Worm (Caenorhabditis elegans) whole organism, midembryonic: ENCODE measurements around the gene Y77E11A.12.
A peak's percentile ranks its signal among the peaks of the same experiment; 100 is the strongest.

Experiments used
- T22C8.4 ChIP-seq: fragments of 200-800 bp; sonication (Bioruptor generic); IDR thresholded peaks from 2 replicates; pipeline ENCODE4 v1.3.6; 2022; ENCODE audit warnings: missing genetic modification characterization, missing compliant biosample characterization
- cog-1 ChIP-seq: sonication (generic microtip); optimal IDR thresholded peaks from 2 replicates; lab custom pipeline; 2016; ENCODE audit warnings: missing genetic modification characterization, missing compliant biosample characterization
- flt-1 ChIP-seq: fragments of 200-800 bp; sonication (Bioruptor generic); IDR thresholded peaks from 2 replicates; pipeline ENCODE4 v1.3.6; 2022; ENCODE audit warnings: missing genetic modification characterization, missing compliant biosample characterization
- klf-2 ChIP-seq: fragments of 200-800 bp; sonication (Bioruptor generic); conservative IDR thresholded peaks from 2 replicates; pipeline ENCODE4 v1.3.6; 2022; ENCODE audit warnings: missing genetic modification reagents, missing genetic modification characterization, missing compliant biosample characterization
- med-1 ChIP-seq: sonication (generic microtip); optimal IDR thresholded peaks from 2 replicates; lab custom pipeline; 2017; ENCODE audit warnings: missing genetic modification characterization, mild to moderate bottlenecking, missing compliant biosample characterization, antibody characterized with exemption, missing genetic modification reagents; ENCODE audit not compliant: insufficient read depth
- ref-1 ChIP-seq: fragments of 200-800 bp; sonication (Bioruptor generic); conservative IDR thresholded peaks from 2 replicates; pipeline ENCODE4 v1.3.6; 2022; ENCODE audit warnings: missing genetic modification reagents, missing genetic modification characterization, missing compliant biosample characterization
- tab-1 ChIP-seq: fragments of 200-800 bp; sonication (Bioruptor generic); IDR thresholded peaks from 2 replicates; pipeline ENCODE4 v1.3.6; 2022; ENCODE audit warnings: missing genetic modification characterization, missing compliant biosample characterization
- ztf-23 ChIP-seq: fragments of 200-800 bp; sonication (Bioruptor generic); IDR thresholded peaks from 2 replicates; pipeline ENCODE4 v1.3.6; 2022; ENCODE audit warnings: missing genetic modification reagents, missing genetic modification characterization, missing compliant biosample characterization
- ztf-29 ChIP-seq: fragments of 200-800 bp; sonication (Bioruptor generic); IDR thresholded peaks from 2 replicates; pipeline ENCODE4 v1.3.6; 2022; ENCODE audit warnings: missing genetic modification reagents, missing genetic modification characterization, missing compliant biosample characterization

Gene Y77E11A.12

DNA sequence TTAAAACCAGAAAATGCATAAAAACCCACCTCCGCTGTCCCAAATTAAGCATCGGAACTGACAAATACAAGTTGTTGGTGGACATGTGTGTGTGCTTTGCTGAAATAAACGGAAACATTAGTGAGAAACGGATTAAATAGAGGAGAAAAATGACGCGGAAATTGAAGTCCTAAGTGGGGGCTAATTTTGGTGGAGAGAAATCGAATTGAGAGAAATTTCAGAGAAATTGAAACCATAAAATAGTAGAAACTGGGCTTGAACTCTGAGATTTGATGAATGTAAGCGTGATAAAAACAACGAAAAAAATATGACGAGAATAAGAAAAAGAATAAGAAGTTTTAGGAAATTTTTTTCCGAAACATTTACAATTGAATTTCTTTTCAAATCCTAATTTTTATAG is at the start of gene Y77E11A.12:
Y77E11A.12 (minus strand) TSS at position 101 of the 400 bp plus-strand sequence.
- TF ChIP-seq klf-2 (GFP tag; lab: Robert Waterston, UW), result no peak
- TF ChIP-seq med-1 (GFP tag; lab: Kevin White, UChicago), result no peak
- no peak for TF ChIP-seq flt-1 (GFP tag; lab: Robert Waterston, UW)
- no peak for TF ChIP-seq T22C8.4 (GFP tag; lab: Robert Waterston, UW)

DNA sequence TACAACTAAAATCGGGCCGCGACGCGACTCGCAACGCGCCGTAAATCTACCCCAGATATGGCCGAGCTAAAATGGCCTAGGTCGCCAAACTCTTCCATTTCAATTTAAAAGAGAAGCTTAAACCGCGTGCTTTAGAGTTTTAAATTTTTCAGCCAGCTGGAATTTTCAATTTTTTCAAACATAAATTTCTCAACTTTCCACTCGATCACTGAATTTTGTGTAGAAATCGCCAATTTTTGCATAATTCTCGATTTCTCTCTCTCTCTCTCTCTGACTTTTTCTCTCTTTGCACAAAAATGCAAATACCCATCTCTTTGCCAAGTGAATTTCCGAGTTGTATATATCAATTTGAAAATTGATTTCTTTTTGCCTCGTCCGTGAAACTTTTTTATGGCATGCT is 48.5 kb upstream of the Y77E11A.12 start, which contains the start of gene K03H6.1:
K03H6.1 (plus strand) TSS at position 301 of the 400 bp plus-strand sequence.
- no peak for TF ChIP-seq flt-1 (GFP tag; lab: Robert Waterston, UW)
- TF ChIP-seq T22C8.4 (GFP tag; lab: Robert Waterston, UW), result no peak
- TF ChIP-seq ztf-23 (GFP tag; lab: Robert Waterston, UW), result no peak
- TF ChIP-seq med-1 (GFP tag; lab: Kevin White, UChicago), result no peak
- TF ChIP-seq ref-1, result no peak
- no peak for TF ChIP-seq tab-1 (GFP tag; lab: Robert Waterston, UW)

DNA sequence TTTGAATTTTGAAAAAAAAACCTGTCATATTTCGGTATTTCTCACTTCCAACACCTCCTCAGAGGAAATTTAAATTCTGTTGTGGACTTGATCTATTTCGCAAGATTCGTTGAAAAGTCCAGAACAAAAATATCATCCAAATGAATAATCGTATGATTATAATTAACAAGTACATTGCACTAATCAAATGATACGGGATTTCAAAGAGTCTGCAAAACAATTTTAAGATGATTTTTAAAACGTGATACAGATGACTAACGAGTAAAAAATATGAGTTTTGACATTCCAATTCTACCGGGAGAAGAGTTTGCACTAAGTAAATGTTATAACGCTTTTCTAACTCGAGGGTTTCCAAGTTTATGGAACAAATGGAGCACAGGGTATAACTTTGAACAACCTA is 47.4 kb upstream of the Y77E11A.12 start:
- TF ChIP-seq ztf-23 (GFP tag; lab: Robert Waterston, UW) (no peak), med-1 (GFP tag; lab: Kevin White, UChicago) (no peak), cog-1 (tag; lab: Kevin White, UChicago) (no peak), tab-1 (GFP tag; lab: Robert Waterston, UW) (no peak), ztf-29 (no peak), T22C8.4 (GFP tag; lab: Robert Waterston, UW) (no peak), flt-1 (GFP tag; lab: Robert Waterston, UW) (no peak), klf-2 (GFP tag; lab: Robert Waterston, UW) (no peak), ref-1 (no peak)

DNA sequence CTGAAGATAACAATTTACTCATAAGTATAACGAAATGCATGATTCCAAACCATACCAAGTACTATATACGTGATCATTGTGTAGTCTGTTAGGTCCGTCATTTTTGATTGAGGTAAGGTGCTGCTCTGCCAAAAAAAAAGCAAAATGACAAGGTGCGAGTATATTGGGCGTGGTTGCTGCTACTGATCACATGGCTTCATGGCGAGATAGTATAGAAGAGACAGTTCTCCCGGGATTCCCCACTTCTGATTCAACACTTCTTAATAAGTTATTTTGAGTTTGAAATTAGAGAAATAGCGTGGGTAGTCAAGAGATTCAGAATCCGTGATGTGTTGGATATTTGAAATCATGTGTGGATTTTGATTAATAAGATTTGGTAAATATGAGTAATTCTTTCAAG is 46.3 kb upstream of the Y77E11A.12 start, which contains the start of gene K03H6.4:
K03H6.4 (minus strand) TSS at position 101 of the 400 bp plus-strand sequence.
- no peak for TF ChIP-seq cog-1 (tag; lab: Kevin White, UChicago)
- TF ChIP-seq flt-1 (GFP tag; lab: Robert Waterston, UW), result no peak
- TF ChIP-seq T22C8.4 (GFP tag; lab: Robert Waterston, UW), result no peak
- no peak for TF ChIP-seq klf-2 (GFP tag; lab: Robert Waterston, UW)
- TF ChIP-seq med-1 (GFP tag; lab: Kevin White, UChicago), result no peak
- no peak for TF ChIP-seq ztf-29
- TF ChIP-seq ztf-23 (GFP tag; lab: Robert Waterston, UW), result no peak
- no peak for TF ChIP-seq tab-1 (GFP tag; lab: Robert Waterston, UW)
- TF ChIP-seq ref-1, result no peak

DNA sequence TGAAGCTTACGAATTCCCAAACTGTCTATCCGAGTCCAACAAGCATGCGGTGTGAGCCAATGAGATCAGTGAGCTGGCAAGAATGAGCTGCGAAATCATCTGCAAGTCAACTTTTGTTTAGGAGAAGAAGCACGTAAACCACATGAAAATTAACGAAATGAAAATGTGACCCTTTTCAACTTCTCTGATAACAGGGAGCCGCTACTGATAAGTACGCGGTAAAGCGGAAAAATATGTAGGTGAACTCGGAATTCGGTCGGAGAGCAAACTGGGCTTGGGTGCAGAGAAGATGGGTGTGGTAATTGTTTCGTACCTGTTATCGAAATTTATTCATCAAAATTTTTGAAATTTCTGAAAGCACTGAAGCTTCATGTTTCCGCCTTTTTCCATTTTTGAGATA is 41.6 kb upstream of the Y77E11A.12 start, which contains the start of gene clec-172:
clec-172 (minus strand) TSS at position 101 of the 400 bp plus-strand sequence.
- TF ChIP-seq flt-1 (GFP tag; lab: Robert Waterston, UW) (no peak), ztf-23 (GFP tag; lab: Robert Waterston, UW) (no peak), tab-1 (GFP tag; lab: Robert Waterston, UW) (no peak), cog-1 (tag; lab: Kevin White, UChicago) (no peak)

DNA sequence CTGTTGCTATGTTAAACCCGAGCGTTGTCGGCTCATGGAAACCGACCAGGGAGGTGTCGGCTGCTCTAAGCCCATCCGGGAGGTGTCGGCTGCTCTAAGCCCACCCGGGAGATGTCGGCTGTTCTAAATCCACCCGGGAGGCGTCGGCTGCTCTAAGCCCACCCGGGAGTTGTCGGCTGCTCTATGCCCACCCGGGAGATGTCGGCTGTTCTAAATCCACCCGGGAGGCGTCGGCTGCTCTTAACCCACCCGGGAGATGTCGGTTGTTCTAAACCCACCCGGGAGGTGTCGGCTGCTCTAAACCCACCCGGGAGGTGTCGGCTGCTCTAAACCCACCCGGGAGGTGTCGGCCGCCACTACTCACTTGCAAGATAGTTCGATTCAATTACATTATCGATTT is 41.0 kb upstream of the Y77E11A.12 start:
- TF ChIP-seq T22C8.4 (GFP tag; lab: Robert Waterston, UW) (no peak), flt-1 (GFP tag; lab: Robert Waterston, UW) (no peak), med-1 (GFP tag; lab: Kevin White, UChicago) (no peak), tab-1 (GFP tag; lab: Robert Waterston, UW) (no peak), cog-1 (tag; lab: Kevin White, UChicago) (no peak), ztf-23 (GFP tag; lab: Robert Waterston, UW) (no peak), klf-2 (GFP tag; lab: Robert Waterston, UW) (no peak), ref-1 (no peak), ztf-29 (no peak)

DNA sequence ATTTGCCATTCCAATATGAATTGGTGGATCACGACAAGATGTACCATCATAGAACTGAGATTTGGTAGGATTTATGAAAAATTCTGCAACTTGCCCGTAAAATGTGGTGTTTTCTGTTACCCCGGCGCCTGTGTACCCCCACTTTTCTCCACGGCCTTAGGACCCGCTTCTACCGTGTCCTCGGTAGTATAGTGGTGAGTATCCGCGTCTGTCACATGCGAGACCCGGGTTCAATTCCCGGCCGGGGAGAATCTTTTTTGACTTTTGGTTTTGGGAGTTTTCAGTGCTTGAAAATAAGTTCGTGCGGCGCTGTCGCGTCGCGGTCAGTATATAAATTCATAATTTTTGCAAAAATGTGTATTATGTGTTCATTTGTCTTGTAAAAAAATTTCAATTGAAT is 39.5 kb upstream of the Y77E11A.12 start:
- no peak for TF ChIP-seq T22C8.4 (GFP tag; lab: Robert Waterston, UW)
- TF ChIP-seq flt-1 (GFP tag; lab: Robert Waterston, UW), result peak; percentile 55; the same call in 1 of the 2 replicates
- no peak for TF ChIP-seq med-1 (GFP tag; lab: Kevin White, UChicago)
- peak; percentile 71; the same call in 1 of the 2 replicates for TF ChIP-seq tab-1 (GFP tag; lab: Robert Waterston, UW)
- TF ChIP-seq klf-2 (GFP tag; lab: Robert Waterston, UW), result 0 out of 2 replicates have a peak, but pooled peaks have one; percentile 31
- TF ChIP-seq ztf-29, result 0 out of 2 replicates have a peak, but pooled peaks have one; percentile 50
- no peak for TF ChIP-seq cog-1 (tag; lab: Kevin White, UChicago)
- peak; percentile 46; the same call in 1 of the 2 replicates for TF ChIP-seq ref-1
- TF ChIP-seq ztf-23 (GFP tag; lab: Robert Waterston, UW), result peak; percentile 59; the same call in 1 of the 2 replicates

DNA sequence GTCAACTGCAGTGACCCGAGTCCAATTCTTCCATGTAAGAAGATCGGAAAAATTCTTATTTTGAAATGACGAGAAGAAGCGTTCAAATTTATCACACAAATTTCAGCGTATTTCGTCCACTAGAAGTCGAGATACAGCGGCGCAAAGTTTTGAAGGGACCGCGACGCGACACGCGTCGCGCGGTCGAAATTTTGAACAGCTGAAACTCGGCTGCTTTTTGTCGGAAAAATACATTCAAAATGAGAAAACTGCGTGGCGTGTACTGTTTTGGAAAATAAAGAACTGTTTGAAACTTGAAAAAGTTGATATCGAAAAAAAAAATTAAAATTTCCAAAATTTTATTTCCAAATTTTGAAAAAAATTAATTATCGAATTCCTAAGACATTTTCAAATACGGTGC is 38.0 kb upstream of the Y77E11A.12 start:
- TF ChIP-seq ztf-23 (GFP tag; lab: Robert Waterston, UW) (no peak), flt-1 (GFP tag; lab: Robert Waterston, UW) (no peak), med-1 (GFP tag; lab: Kevin White, UChicago) (no peak), T22C8.4 (GFP tag; lab: Robert Waterston, UW) (no peak)

DNA sequence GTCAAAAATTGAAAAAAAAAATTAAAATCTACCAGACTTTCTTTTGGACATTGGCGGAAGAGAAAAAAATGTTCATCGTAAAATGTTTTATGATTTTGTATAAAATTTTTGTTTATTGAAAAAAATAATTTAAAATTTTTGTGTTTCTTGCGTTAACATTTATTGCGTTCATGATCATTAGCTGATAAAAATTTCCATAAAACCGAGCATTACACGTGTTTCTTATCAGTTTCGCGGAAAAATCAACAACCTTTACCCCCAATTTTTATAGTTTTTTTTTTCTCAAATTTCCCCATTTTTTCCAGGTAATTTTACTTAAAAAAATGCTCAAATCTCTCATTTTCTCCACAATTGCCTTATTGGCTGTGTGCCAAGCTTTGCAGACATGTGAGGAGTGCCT is 35.3 kb upstream of the Y77E11A.12 start, which contains the start of gene txt-4:
txt-4 (plus strand) TSS at position 324 of the 400 bp plus-strand sequence.
- TF ChIP-seq ztf-29 (no peak), klf-2 (GFP tag; lab: Robert Waterston, UW) (no peak), tab-1 (GFP tag; lab: Robert Waterston, UW) (no peak)

DNA sequence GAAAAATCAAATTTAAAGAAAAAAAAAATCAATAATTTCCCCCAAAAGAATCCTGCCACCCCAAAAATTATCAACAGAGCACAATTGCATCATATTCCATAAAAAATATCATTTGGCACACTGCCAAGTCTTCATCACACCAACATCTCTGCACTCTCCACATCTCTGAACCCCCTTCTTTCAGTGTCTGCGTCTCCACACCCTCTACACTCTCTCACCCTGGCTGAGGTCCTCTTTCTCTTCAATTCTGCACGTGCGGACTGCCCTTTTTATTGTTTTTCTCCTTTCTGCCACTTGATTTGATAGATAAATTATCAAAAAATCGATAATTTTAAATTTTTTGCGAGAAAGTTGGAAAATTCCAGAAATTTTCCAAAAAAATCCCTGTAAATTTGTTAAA is 22.5 kb upstream of the Y77E11A.12 start, which contains the start of gene hxk-3:
hxk-3 (plus strand) TSS at position 179 of the 400 bp plus-strand sequence.
- TF ChIP-seq ref-1, result peak; percentile 22; the same call in 1 of the 2 replicates
- TF ChIP-seq tab-1 (GFP tag; lab: Robert Waterston, UW), result no peak
